Fruit fly (Drosophila melanogaster): ENCODE results near the gene CG16952.
A peak's percentile ranks its signal among the peaks of the same experiment; 100 is the strongest.

Gene CG16952

DNA sequence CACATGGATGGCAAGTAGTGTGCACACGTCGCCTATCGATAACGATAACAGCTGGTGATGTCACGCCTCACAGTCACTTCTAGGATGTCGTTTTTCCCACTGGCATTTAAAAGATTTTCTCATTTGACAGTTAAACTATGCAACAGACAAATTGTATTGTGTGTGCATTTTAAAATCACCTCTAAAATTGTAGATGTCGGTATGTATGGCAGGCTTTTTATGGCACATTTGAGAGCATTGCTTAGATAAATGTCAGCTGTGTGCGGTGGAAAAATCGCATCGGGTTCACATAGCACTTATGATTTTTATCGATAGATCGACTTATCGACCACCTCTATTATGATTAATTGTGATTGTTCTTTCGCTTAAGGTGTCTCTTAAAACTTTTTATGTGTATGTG is 25.8 kb upstream of the CG16952 start, which contains the start of the genes ArgRS and CG8578 (continued):
- TF ChIP-seq CG15011 (GFP tag; optimal IDR thresholded peaks at IDR 0.05) (no peak), gcm2 (GFP tag; optimal IDR thresholded peaks at IDR 0.05) (no peak), Dip3 (GFP tag; optimal IDR thresholded peaks at IDR 0.05) (peak; percentile 13), Doc2 (GFP tag; IDR thresholded peaks at IDR 0.05) (no peak), Dp (GFP tag; optimal IDR thresholded peaks at IDR 0.05) (peak; percentile 22), trh (GFP tag; optimal IDR thresholded peaks at IDR 0.05) (no peak), klu (GFP tag; IDR thresholded peaks at IDR 0.05) (no peak; the same call in 1 of the 2 replicates), fd96Cb (tag; optimal IDR thresholded peaks at IDR 0.05) (peak; percentile 12), ham (GFP tag; IDR thresholded peaks at IDR 0.05) (no peak), NfI (GFP tag; optimal IDR thresholded peaks at IDR 0.05) (no peak), ssp (GFP tag; IDR thresholded peaks at IDR 0.05) (peak; percentile 95), CG11093 (GFP tag; IDR thresholded peaks at IDR 0.05) (peak; percentile 71; the same call in 2 of the 3 replicates), CG1602 (GFP tag; optimal IDR thresholded peaks at IDR 0.05) (no peak), CG11723 (GFP tag; optimal IDR thresholded peaks at IDR 0.05) (no peak), dysf (GFP tag; IDR thresholded peaks at IDR 0.05) (peak; percentile 84; the same call in 1 of the 3 replicates), Atf6 (GFP tag; IDR thresholded peaks at IDR 0.05) (no peak), gem (tag; optimal IDR thresholded peaks at IDR 0.05) (peak; percentile 53), odd (GFP tag; optimal IDR thresholded peaks at IDR 0.05) (no peak), Nf-YC (tag; optimal IDR thresholded peaks at IDR 0.05) (peak; percentile 63), nmo (GFP tag; optimal IDR thresholded peaks at IDR 0.05) (peak; percentile 92), Pdp1 (GFP tag; optimal IDR thresholded peaks at IDR 0.05) (peak; percentile 80 to 88), grau (tag; optimal IDR thresholded peaks at IDR 0.05) (peak; percentile 53), CG18262 (tag; optimal IDR thresholded peaks at IDR 0.05) (peak; percentile 73), Sry-δ (GFP tag; optimal IDR thresholded peaks at IDR 0.05) (peak; percentile 94), pho (GFP tag; optimal IDR thresholded peaks at IDR 0.05) (no peak), Ptx1 (GFP tag; IDR thresholded peaks at IDR 0.05) (peak; percentile 86), Dfd (GFP tag; optimal IDR thresholded peaks at IDR 0.05) (no peak), Lim3 (GFP tag; IDR thresholded peaks at IDR 0.05) (no peak), Hr78 (GFP tag; optimal IDR thresholded peaks at IDR 0.05) (no peak), CG7963 (GFP tag; IDR thresholded peaks at IDR 0.05; ENCODE audit: partially characterized antibody) (0 out of 3 replicates have a peak, but pooled peaks have one; percentile 47), cas (GFP tag; IDR thresholded peaks at IDR 0.05) (0 out of 2 replicates have a peak, but pooled peaks have one; percentile 28), CHES-1-like (GFP tag; optimal IDR thresholded peaks at IDR 0.05) (peak; percentile 52), bowl (GFP tag; IDR thresholded peaks at IDR 0.05) (no peak), ERR (GFP tag; optimal IDR thresholded peaks at IDR 0.05) (peak; percentile 80), CG2712 (tag; optimal IDR thresholded peaks at IDR 0.05) (peak; percentile 80), CG2678 (tag; optimal IDR thresholded peaks at IDR 0.05) (no peak), CG16815 (GFP tag; optimal IDR thresholded peaks at IDR 0.05) (no peak), CG12299 (tag; optimal IDR thresholded peaks at IDR 0.05) (no peak), CG8359 (GFP tag; optimal IDR thresholded peaks at IDR 0.05; ENCODE audit: borderline replicate concordance) (no peak), Rfx (GFP tag; IDR thresholded peaks at IDR 0.05) (peak; percentile 83), CG10959 (GFP tag; IDR thresholded peaks at IDR 0.05) (no peak), CG7839 (tag; optimal IDR thresholded peaks at IDR 0.05) (peak; percentile 67), CG11456 (GFP tag; IDR thresholded peaks at IDR 0.05) (no peak), jigr1 (GFP tag; IDR thresholded peaks at IDR 0.05) (no peak; the same call in 2 of the 3 replicates), BtbVII (GFP tag; optimal IDR thresholded peaks at IDR 0.05) (no peak), HmgD (GFP tag; optimal IDR thresholded peaks at IDR 0.05) (peak; percentile 29), sc (optimal IDR thresholded peaks at IDR 0.05) (no peak), sc (GFP tag; optimal IDR thresholded peaks at IDR 0.05) (no peak), D (optimal IDR thresholded peaks at IDR 0.05) (peak; percentile 77), D (GFP tag; optimal IDR thresholded peaks at IDR 0.05) (no peak), CG15479 (GFP tag; optimal IDR thresholded peaks at IDR 0.05) (no peak), CG31388 (GFP tag; optimal IDR thresholded peaks at IDR 0.05) (no peak)

All from whole organism, embryonic.